Worm (Caenorhabditis elegans) whole organism, L4 larva: ENCODE measurements around the gene C37C3.12.
A peak's percentile ranks its signal among the peaks of the same experiment; 100 is the strongest.

Experiments used
- D1046.2 ChIP-seq: fragments of 200-800 bp; sonication (Bioruptor generic); IDR thresholded peaks from 2 replicates; pipeline ENCODE4 v1.3.6; 2022; ENCODE audit warnings: missing genetic modification characterization, missing compliant biosample characterization
- F26F4.8 ChIP-seq: fragments of 200-800 bp; sonication (Bioruptor generic); conservative IDR thresholded peaks from 2 replicates; pipeline ENCODE4 v1.3.6; 2022; ENCODE audit warnings: missing genetic modification characterization, missing compliant biosample characterization
- aha-1 ChIP-seq: fragments of 150-350 bp; peaks from one replicate; lab custom pipeline; 2014; ENCODE audit warnings: missing biosample characterization, missing genetic modification characterization
- ceh-20 ChIP-seq: fragments of 200-800 bp; sonication (Bioruptor generic); IDR thresholded peaks from 2 replicates; pipeline ENCODE4 v1.3.6; 2022; ENCODE audit warnings: missing genetic modification reagents, missing genetic modification characterization, missing compliant biosample characterization
- ceh-32 ChIP-seq: sonication (generic microtip); optimal IDR thresholded peaks from 2 replicates; lab custom pipeline; 2016; ENCODE audit warnings: mild to moderate bottlenecking, missing genetic modification characterization, missing compliant biosample characterization; ENCODE audit not compliant: poor library complexity
- daf-16 ChIP-seq, 3 experiments: sonication (generic microtip); optimal IDR thresholded peaks; 2 replicates each; lab custom pipeline; 2016 to 2017; ENCODE audit warnings: missing genetic modification characterization in 3 of 3, missing genetic modification reagents in 3 of 3, mild to moderate bottlenecking in 2 of 3, missing compliant biosample characterization in 2 of 3, missing biosample characterization in 1 of 3, moderate library complexity in 1 of 3
- dpl-1 ChIP-seq: fragments of 150-350 bp; optimal IDR thresholded peaks from 2 replicates; lab custom pipeline; 2014; ENCODE audit warnings: missing biosample characterization, missing genetic modification reagents, missing genetic modification characterization
- fkh-10 ChIP-seq: fragments of 150-350 bp; optimal IDR thresholded peaks from 2 replicates; lab custom pipeline; 2014; ENCODE audit warnings: missing biosample characterization, missing genetic modification reagents, missing genetic modification characterization
- gei-8 ChIP-seq: fragments of 200-800 bp; sonication (Bioruptor generic); optimal IDR thresholded peaks from 2 replicates; lab custom pipeline; 2018; ENCODE audit warnings: mild to moderate bottlenecking, missing genetic modification characterization, missing compliant biosample characterization
- hlh-30 ChIP-seq: sonication (generic microtip); optimal IDR thresholded peaks from 2 replicates; lab custom pipeline; 2017; ENCODE audit warnings: antibody characterized with exemption, mild to moderate bottlenecking, missing genetic modification characterization, missing compliant biosample characterization; ENCODE audit not compliant: insufficient read depth
- hmg-1.1 ChIP-seq: fragments of 200-800 bp; sonication (Bioruptor generic); IDR thresholded peaks from 2 replicates; pipeline ENCODE4 v1.3.6; 2022; ENCODE audit warnings: missing genetic modification reagents, missing genetic modification characterization, missing compliant biosample characterization
- lin-15B ChIP-seq: fragments of 150-350 bp; sonication (generic microtip); optimal IDR thresholded peaks from 3 replicates; lab custom pipeline; 2014; ENCODE audit warnings: missing biosample characterization, missing genetic modification characterization
- lin-38 ChIP-seq: fragments of 200-800 bp; sonication (Bioruptor generic); IDR thresholded peaks from 2 replicates; pipeline ENCODE4 v1.3.6; 2022; ENCODE audit warnings: missing genetic modification reagents, missing genetic modification characterization, missing compliant biosample characterization
- lin-39 ChIP-seq: fragments of 150-350 bp; optimal IDR thresholded peaks from 2 replicates; lab custom pipeline; 2014; ENCODE audit warnings: missing biosample characterization, missing genetic modification reagents, missing genetic modification characterization
- lir-3 ChIP-seq: sonication (generic microtip); optimal IDR thresholded peaks from 2 replicates; lab custom pipeline; 2016; ENCODE audit warnings: mild to moderate bottlenecking, missing genetic modification characterization, missing compliant biosample characterization
- madf-9 ChIP-seq: fragments of 200-800 bp; sonication (Bioruptor generic); conservative IDR thresholded peaks from 2 replicates; pipeline ENCODE4 v1.3.6; 2022; ENCODE audit warnings: missing genetic modification reagents, missing genetic modification characterization, missing compliant biosample characterization
- mdl-1 ChIP-seq, 2 experiments: fragments of 150-350 bp in 1 of 2; sonication (generic microtip) in 1 of 2; optimal IDR thresholded peaks; 2 replicates each; lab custom pipeline; 2014 to 2017; ENCODE audit warnings: missing biosample characterization in 2 of 2, missing genetic modification characterization in 2 of 2
- mdt-29 ChIP-seq: fragments of 200-800 bp; sonication (Bioruptor generic); IDR thresholded peaks from 2 replicates; pipeline ENCODE4 v1.3.6; 2022; ENCODE audit warnings: missing genetic modification reagents, missing genetic modification characterization, missing compliant biosample characterization
- mep-1 ChIP-seq: fragments of 150-350 bp; sonication (generic microtip); optimal IDR thresholded peaks from 3 replicates; lab custom pipeline; 2014; ENCODE audit warnings: missing biosample characterization, missing genetic modification characterization
- mes-2 ChIP-seq: sonication (generic microtip); optimal IDR thresholded peaks from 2 replicates; lab custom pipeline; 2016; ENCODE audit warnings: missing genotype, mild to moderate bottlenecking, missing genetic modification characterization, missing compliant biosample characterization; ENCODE audit not compliant: poor library complexity, severe bottlenecking
- mxl-3 ChIP-seq: fragments of 200-800 bp; sonication (Bioruptor generic); optimal IDR thresholded peaks from 2 replicates; lab custom pipeline; 2018; ENCODE audit warnings: mild to moderate bottlenecking, missing genetic modification characterization, missing compliant biosample characterization
- nhr-10 ChIP-seq: fragments of 150-350 bp; optimal IDR thresholded peaks from 2 replicates; lab custom pipeline; 2014; ENCODE audit warnings: missing biosample characterization, missing genetic modification characterization
- nhr-102 ChIP-seq: sonication (generic microtip); optimal IDR thresholded peaks from 2 replicates; lab custom pipeline; 2016; ENCODE audit warnings: mild to moderate bottlenecking, missing genetic modification characterization, moderate library complexity, missing compliant biosample characterization
- nhr-11 ChIP-seq: fragments of 150-350 bp; optimal IDR thresholded peaks from 2 replicates; lab custom pipeline; 2014; ENCODE audit warnings: missing biosample characterization, missing genetic modification characterization
- nhr-237 ChIP-seq: sonication (generic microtip); optimal IDR thresholded peaks from 2 replicates; lab custom pipeline; 2017; ENCODE audit warnings: missing biosample characterization, missing genetic modification characterization
- nhr-28 ChIP-seq: fragments of 150-350 bp; optimal IDR thresholded peaks from 2 replicates; lab custom pipeline; 2014; ENCODE audit warnings: missing biosample characterization, missing genetic modification characterization
- nhr-41 ChIP-seq: fragments of 200-800 bp; sonication (Bioruptor generic); IDR thresholded peaks from 2 replicates; pipeline ENCODE4 v1.3.6; 2022; ENCODE audit warnings: missing genetic modification reagents, missing genetic modification characterization, missing compliant biosample characterization
- nhr-77 ChIP-seq: fragments of 150-350 bp; optimal IDR thresholded peaks from 2 replicates; lab custom pipeline; 2014; ENCODE audit warnings: missing biosample characterization, missing genetic modification characterization
- pha-4 ChIP-seq, 2 experiments: fragments of 150-350 bp in 1 of 2; fragments of 200-800 bp in 1 of 2; sonication (Bioruptor generic) in 1 of 2; IDR thresholded peaks in 1 of 2; optimal IDR thresholded peaks in 1 of 2; 2 replicates each; pipeline versions ENCODE4 v1.3.6 to Lab custom; 2014 to 2022; ENCODE audit warnings: missing genetic modification characterization in 2 of 2, missing genetic modification reagents in 2 of 2, missing biosample characterization in 1 of 2, missing compliant biosample characterization in 1 of 2
- pqm-1 ChIP-seq: sonication (generic microtip); optimal IDR thresholded peaks from 2 replicates; lab custom pipeline; 2017; ENCODE audit warnings: missing biosample characterization, missing genetic modification characterization
- sdz-12 ChIP-seq: fragments of 200-800 bp; sonication (Bioruptor generic); optimal IDR thresholded peaks from 2 replicates; lab custom pipeline; 2018; ENCODE audit warnings: mild to moderate bottlenecking, missing genetic modification characterization, missing compliant biosample characterization
- tag-97 ChIP-seq: fragments of 200-800 bp; sonication (Bioruptor generic); IDR thresholded peaks from 2 replicates; pipeline ENCODE4 v1.3.6; 2022; ENCODE audit warnings: missing genetic modification characterization, missing compliant biosample characterization
- unc-130 ChIP-seq: sonication (generic microtip); optimal IDR thresholded peaks from 2 replicates; lab custom pipeline; 2016; ENCODE audit warnings: missing genetic modification reagents, missing genetic modification characterization, missing compliant biosample characterization
- unc-62 ChIP-seq, 3 experiments: fragments of 150-350 bp in 1 of 3; sonication (generic microtip); optimal IDR thresholded peaks in 2 of 3; peaks in 1 of 3; 1 replicate in 1 of 3; 2 replicates in 2 of 3; lab custom pipeline; 2014 to 2017; ENCODE audit warnings: missing biosample characterization in 3 of 3, missing genetic modification characterization in 3 of 3, missing genetic modification reagents in 3 of 3, missing genotype in 1 of 3
- vab-7 ChIP-seq: fragments of 200-800 bp; sonication (Bioruptor generic); IDR thresholded peaks from 2 replicates; pipeline ENCODE4 v1.3.6; 2022; ENCODE audit warnings: missing genetic modification reagents, missing genetic modification characterization, missing compliant biosample characterization
- zfp-3 ChIP-seq: fragments of 200-800 bp; sonication (Bioruptor generic); conservative IDR thresholded peaks from 2 replicates; pipeline ENCODE4 v1.3.6; 2022; ENCODE audit warnings: missing genetic modification reagents, missing genetic modification characterization, missing compliant biosample characterization

Gene C37C3.12

DNA sequence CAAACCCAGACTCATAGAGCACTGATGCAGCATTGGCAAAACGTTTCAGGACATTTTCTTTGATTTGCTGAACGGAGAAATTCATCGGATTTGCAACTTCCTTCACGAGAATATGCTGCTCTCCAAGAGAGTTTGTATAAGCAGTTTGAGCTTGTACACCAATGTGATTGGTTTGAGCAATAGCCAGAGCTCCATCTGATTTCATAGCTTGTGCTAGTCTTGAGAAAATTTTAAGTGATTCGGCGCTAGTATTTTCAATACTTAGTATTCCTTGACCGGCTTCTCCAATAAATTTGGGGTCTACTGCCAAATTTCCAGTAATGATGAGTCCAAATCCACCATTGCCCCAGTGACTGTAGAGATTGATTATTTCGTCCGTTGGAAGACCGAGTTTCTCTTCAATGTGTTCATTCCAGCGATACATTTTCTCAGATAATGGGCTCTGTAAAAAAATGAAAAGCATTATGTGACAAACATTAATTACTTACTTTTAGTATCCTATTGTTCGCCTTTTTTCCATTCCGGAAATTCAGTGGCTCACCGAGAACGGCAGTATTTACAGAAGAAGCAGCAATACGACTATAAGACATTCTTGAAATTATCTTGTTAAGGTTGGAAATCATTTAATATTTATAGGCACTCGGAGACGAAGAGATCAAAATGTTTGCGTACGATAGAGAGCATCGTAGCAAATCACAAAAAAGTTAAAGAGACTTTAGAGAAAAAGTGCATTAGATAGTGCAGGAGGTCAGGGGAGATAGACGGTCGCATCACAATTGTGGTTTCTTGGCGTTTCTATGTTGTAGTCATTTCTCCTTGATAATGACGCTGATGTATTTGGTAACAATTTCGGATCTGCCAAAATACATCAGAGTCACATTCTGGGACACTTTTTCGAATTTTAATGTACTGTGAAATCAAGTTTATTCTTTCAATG is 29.8 kb downstream of the C37C3.12 start, which contains the start of gene ZK742.3 (continued):
- no peak for TF ChIP-seq D1046.2 (GFP tag; lab: Robert Waterston, UW)
- TF ChIP-seq sdz-12 (GFP tag; lab: Kevin White, UChicago), result no peak
- TF ChIP-seq lir-3 (tag; lab: Kevin White, UChicago), result no peak
- TF ChIP-seq lin-15B (tag; lab: Kevin White, UChicago), result no peak
- peak; percentile 7 for TF ChIP-seq nhr-10
- TF ChIP-seq fkh-10 (GFP tag; lab: Kevin White, UChicago), result no peak
- no peak for TF ChIP-seq ceh-20
- no peak for TF ChIP-seq tag-97
- 0 out of 2 replicates have a peak, but pooled peaks have one; percentile 28 for TF ChIP-seq lin-38 (GFP tag; lab: Robert Waterston, UW)
- TF ChIP-seq pqm-1 (tag; lab: Kevin White, UChicago), result peak; percentile 50
- no peak for TF ChIP-seq pha-4 (GFP tag; IDR thresholded peaks at IDR 0.05; lab: Robert Waterston, UW)
- TF ChIP-seq pha-4 (tag; optimal IDR thresholded peaks at IDR 0.05; lab: Kevin White, UChicago), result no peak
- TF ChIP-seq, all 104 proteins: peak for 12

DNA sequence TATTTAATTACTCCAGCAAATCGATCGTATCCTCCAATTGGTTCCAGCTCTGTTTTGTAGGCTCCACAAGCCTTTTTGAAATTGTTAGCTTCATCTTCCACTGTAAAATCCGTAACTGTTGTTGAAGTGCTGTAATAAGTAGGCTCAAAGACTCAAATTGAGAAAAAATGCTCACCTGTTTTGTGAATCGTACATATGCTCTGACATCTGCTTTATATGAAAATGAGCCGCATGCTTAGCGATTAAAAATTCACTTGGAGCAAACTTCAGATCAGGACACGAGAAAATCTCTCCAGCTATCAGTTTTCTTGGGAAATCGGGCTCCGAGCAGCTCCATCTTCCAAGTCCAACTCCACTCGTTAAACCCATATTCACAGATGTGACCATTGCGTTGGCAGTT is 30.9 kb downstream of the C37C3.12 start:
- peak in 1 of 2 experiments; percentile 77 for TF ChIP-seq unc-62 (GFP tag; optimal IDR thresholded peaks at IDR 0.05 in 1 of 2; lab: Kevin White, UChicago)
- TF ChIP-seq unc-62 (tag; optimal IDR thresholded peaks at IDR 0.05; lab: Kevin White, UChicago), result no peak
- no peak for TF ChIP-seq lin-39 (tag; lab: Kevin White, UChicago)
- TF ChIP-seq, all 104 proteins: peak for 1

DNA sequence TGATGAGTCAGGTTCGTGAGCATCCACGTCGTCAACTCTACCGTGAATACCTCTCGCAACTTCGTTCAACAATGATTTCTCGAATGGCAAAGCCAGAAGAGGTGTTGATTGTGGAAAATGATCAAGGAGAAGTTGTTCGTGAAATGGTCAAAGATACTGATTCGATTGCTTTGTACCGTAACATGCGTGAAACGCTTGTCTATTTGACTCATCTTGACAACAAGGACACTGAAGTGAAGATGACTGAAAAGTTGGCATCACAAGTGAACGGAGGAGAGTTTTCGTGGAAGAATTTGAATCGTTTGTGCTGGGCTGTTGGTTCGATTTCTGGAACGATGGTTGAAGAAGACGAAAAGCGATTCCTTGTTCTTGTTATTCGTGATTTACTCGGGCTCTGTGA is 32.8 kb downstream of the C37C3.12 start:
- TF ChIP-seq aha-1 (tag; lab: Kevin White, UChicago) (peak; percentile 84), mdt-29 (GFP tag; lab: Robert Waterston, UW) (no peak), fkh-10 (GFP tag; lab: Kevin White, UChicago) (no peak), nhr-41 (GFP tag; lab: Robert Waterston, UW) (no peak), unc-62 (GFP tag; optimal IDR thresholded peaks at IDR 0.05 in 1 of 2; lab: Kevin White, UChicago) (peak in 1 of 2 experiments; percentile 66), unc-62 (tag; optimal IDR thresholded peaks at IDR 0.05; lab: Kevin White, UChicago) (no peak), ceh-32 (tag; lab: Kevin White, UChicago) (no peak), vab-7 (GFP tag; lab: Robert Waterston, UW) (no peak)

DNA sequence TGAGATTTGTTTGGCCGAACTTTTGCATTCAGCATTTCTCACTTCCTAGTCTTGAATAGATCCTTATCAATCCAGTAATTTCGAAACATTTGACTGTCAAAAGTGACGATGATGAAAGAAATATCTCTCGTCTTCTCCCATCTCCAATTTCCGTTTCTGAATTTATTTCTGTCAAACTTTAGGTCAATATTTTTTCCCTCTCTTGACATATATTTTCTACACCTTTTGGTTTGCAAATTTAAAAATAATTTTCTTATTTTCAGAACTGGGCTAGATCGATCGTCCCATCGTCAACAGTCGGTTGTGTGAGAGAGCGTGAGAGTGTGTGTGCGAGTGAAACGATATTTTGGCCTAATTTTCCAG is 34.6 kb downstream of the C37C3.12 start, which contains the start of gene xpo-1:
Gene xpo-1, plus strand, starts transcription at position 264 of the 363 bp plus-strand sequence.
- no peak for TF ChIP-seq mep-1 (tag; lab: Kevin White, UChicago)
- no peak for TF ChIP-seq hlh-30
- no peak for TF ChIP-seq nhr-102 (tag; lab: Kevin White, UChicago)
- no peak for TF ChIP-seq zfp-3
- TF ChIP-seq gei-8, result no peak

DNA sequence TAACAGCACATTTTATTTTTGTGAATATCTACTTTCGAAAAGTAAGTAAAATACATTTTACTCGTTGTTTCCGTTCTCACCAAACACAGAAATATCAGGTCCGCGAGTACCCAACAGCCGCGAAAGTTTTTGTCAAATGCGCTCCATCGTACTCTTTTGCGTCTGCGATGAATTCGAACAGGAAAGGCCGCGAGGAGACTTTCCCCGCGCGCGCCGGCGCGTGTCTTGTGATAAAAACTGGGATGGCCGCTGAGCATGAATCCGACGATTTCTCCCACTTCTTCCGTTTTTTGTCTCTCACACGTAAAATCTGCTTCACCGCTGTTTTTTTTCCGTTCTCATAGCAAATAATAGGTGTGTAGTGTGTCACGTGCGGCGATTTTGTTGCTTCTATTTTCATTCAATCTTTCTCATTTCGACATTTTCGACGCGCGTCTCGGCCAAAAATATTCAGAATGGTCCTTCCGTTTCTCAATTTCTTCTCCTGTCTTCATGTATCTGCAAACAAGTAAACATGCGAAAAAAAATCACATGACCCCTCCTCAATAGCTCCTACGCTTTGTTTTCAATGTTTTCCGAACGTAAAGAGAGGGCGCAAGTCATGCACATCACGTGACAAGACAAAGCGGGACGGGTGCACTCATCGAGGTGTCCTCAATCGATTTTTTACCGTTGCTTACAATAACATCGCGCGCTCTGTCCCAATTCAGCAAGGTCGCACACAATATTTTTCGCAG is 35.2 kb downstream of the C37C3.12 start, which contains the start of gene uvs-1:
Gene uvs-1, minus strand, starts transcription at position 145 of the 737 bp plus-strand sequence.
- TF ChIP-seq nhr-11 (tag; lab: Kevin White, UChicago) (peak; percentile 40), nhr-28 (tag; lab: Kevin White, UChicago) (peak; percentile 61), daf-16 (GFP tag; optimal IDR thresholded peaks at IDR 0.05; lab: Kevin White, UChicago) (peak in 1 of 2 experiments; percentile 69), daf-16 (tag; optimal IDR thresholded peaks at IDR 0.05; lab: Kevin White, UChicago) (peak; percentile 81), hmg-1.1 (GFP tag; lab: Robert Waterston, UW) (peak; percentile 38; the same call in 1 of the 2 replicates), fkh-10 (GFP tag; lab: Kevin White, UChicago) (peak; percentile 8), unc-130 (GFP tag; lab: Kevin White, UChicago) (no peak), mes-2 (tag; lab: Kevin White, UChicago) (peak; percentile 14), nhr-77 (tag; lab: Kevin White, UChicago) (peak; percentile 39), mep-1 (tag; lab: Kevin White, UChicago) (peak; percentile 8), pha-4 (GFP tag; IDR thresholded peaks at IDR 0.05; lab: Robert Waterston, UW) (no peak), pha-4 (tag; optimal IDR thresholded peaks at IDR 0.05; lab: Kevin White, UChicago) (peak; percentile 76), mdl-1 (tag; optimal IDR thresholded peaks at IDR 0.05; lab: Kevin White, UChicago) (peak; percentile 46 to 80), ceh-32 (tag; lab: Kevin White, UChicago) (no peak), dpl-1 (peak; percentile 50), aha-1 (tag; lab: Kevin White, UChicago) (peak; percentile 96), mxl-3 (GFP tag; lab: Kevin White, UChicago) (peak; percentile 66), madf-9 (no peak), F26F4.8 (no peak), nhr-237 (tag; lab: Kevin White, UChicago) (no peak), unc-62 (GFP tag; optimal IDR thresholded peaks at IDR 0.05 in 1 of 2; lab: Kevin White, UChicago) (peak in 1 of 2 experiments; percentile 98), unc-62 (tag; optimal IDR thresholded peaks at IDR 0.05; lab: Kevin White, UChicago) (no peak), pqm-1 (tag; lab: Kevin White, UChicago) (no peak), lin-15B (tag; lab: Kevin White, UChicago) (no peak)
